Worm (Caenorhabditis elegans) whole organism, L2 larva: ENCODE data around the gene Y41D4B.24.

Experiments
- F13H6.1 ChIP-seq: sonication (generic microtip); optimal IDR thresholded peaks from 2 replicates; lab custom pipeline; 2016; ENCODE audit warnings: missing genetic modification characterization, missing compliant biosample characterization
- R02D3.7 ChIP-seq: fragments of 150-350 bp; optimal IDR thresholded peaks from 2 replicates; lab custom pipeline; 2014; ENCODE audit warnings: missing biosample characterization, missing genetic modification characterization
- ZK546.5 ChIP-seq: sonication (generic microtip); optimal IDR thresholded peaks from 2 replicates; lab custom pipeline; 2017; ENCODE audit warnings: missing biosample characterization, missing genetic modification characterization
- alr-1 ChIP-seq: fragments of 150-350 bp; optimal IDR thresholded peaks from 2 replicates; lab custom pipeline; 2014; ENCODE audit warnings: missing biosample characterization, missing genetic modification characterization
- ama-1 ChIP-seq: fragments of 150-350 bp; optimal IDR thresholded peaks from 2 replicates; lab custom pipeline; 2018; ENCODE audit warnings: inconsistent platforms
- blmp-1 ChIP-seq: sonication (generic microtip); optimal IDR thresholded peaks from 2 replicates; lab custom pipeline; 2017; ENCODE audit warnings: missing genetic modification characterization, mild to moderate bottlenecking, missing compliant biosample characterization, antibody characterized with exemption, moderate library complexity; ENCODE audit not compliant: insufficient read depth
- ceh-16 ChIP-seq: fragments of 150-350 bp; optimal IDR thresholded peaks from 2 replicates; lab custom pipeline; 2014; ENCODE audit warnings: missing biosample characterization, missing genetic modification characterization
- dmd-4 ChIP-seq: sonication (generic microtip); optimal IDR thresholded peaks from 2 replicates; lab custom pipeline; 2017; ENCODE audit warnings: missing biosample characterization, missing genetic modification characterization
- egl-27 ChIP-seq: sonication (generic microtip); optimal IDR thresholded peaks from 3 replicates; lab custom pipeline; 2017; ENCODE audit warnings: missing biosample characterization, missing genetic modification reagents, missing genetic modification characterization
- elt-1 ChIP-seq: fragments of 150-350 bp; optimal IDR thresholded peaks from 2 replicates; lab custom pipeline; 2014; ENCODE audit warnings: missing biosample characterization, missing genetic modification characterization
- elt-3 ChIP-seq: sonication (generic microtip); optimal IDR thresholded peaks from 2 replicates; lab custom pipeline; 2017; ENCODE audit warnings: missing biosample characterization, missing genetic modification characterization
- fos-1 ChIP-seq: fragments of 150-350 bp; optimal IDR thresholded peaks from 2 replicates; lab custom pipeline; 2014; ENCODE audit warnings: missing biosample characterization, missing genetic modification characterization
- gmeb-1 ChIP-seq: fragments of 150-350 bp; optimal IDR thresholded peaks from 2 replicates; lab custom pipeline; 2014; ENCODE audit warnings: missing biosample characterization, missing genetic modification characterization
- lin-11 ChIP-seq: fragments of 150-350 bp; sonication (generic microtip); optimal IDR thresholded peaks from 2 replicates; lab custom pipeline; 2014; ENCODE audit warnings: missing biosample characterization, missing genetic modification characterization, inconsistent platforms, mixed read lengths
- lin-13 ChIP-seq: fragments of 150-350 bp; optimal IDR thresholded peaks from 2 replicates; lab custom pipeline; 2014; ENCODE audit warnings: missing biosample characterization, missing genetic modification reagents, missing genetic modification characterization
- lsy-2 ChIP-seq, 2 experiments: fragments of 150-350 bp in 1 of 2; sonication (generic microtip) in 1 of 2; optimal IDR thresholded peaks; 2 replicates each; lab custom pipeline; 2014 to 2017; ENCODE audit warnings: missing biosample characterization in 2 of 2, missing genetic modification characterization in 2 of 2
- mab-5 ChIP-seq: fragments of 150-350 bp; optimal IDR thresholded peaks from 2 replicates; lab custom pipeline; 2014; ENCODE audit warnings: missing biosample characterization, missing genetic modification characterization
- mbf-1 ChIP-seq: sonication (generic microtip); optimal IDR thresholded peaks from 2 replicates; lab custom pipeline; 2017; ENCODE audit warnings: missing biosample characterization, missing genetic modification characterization
- mdl-1 ChIP-seq, 2 experiments: fragments of 150-350 bp in 1 of 2; sonication (generic microtip) in 1 of 2; optimal IDR thresholded peaks; 2 replicates each; lab custom pipeline; 2017; ENCODE audit warnings: missing biosample characterization in 2 of 2, missing genetic modification characterization in 2 of 2
- nhr-10 ChIP-seq: sonication (generic microtip); optimal IDR thresholded peaks from 2 replicates; lab custom pipeline; 2017; ENCODE audit warnings: missing biosample characterization, missing genetic modification characterization
- nhr-11 ChIP-seq: fragments of 150-350 bp; optimal IDR thresholded peaks from 2 replicates; lab custom pipeline; 2014; ENCODE audit warnings: missing biosample characterization, missing genetic modification characterization
- nhr-12 ChIP-seq: fragments of 150-350 bp; optimal IDR thresholded peaks from 2 replicates; lab custom pipeline; 2014; ENCODE audit warnings: missing biosample characterization, missing genetic modification characterization
- nhr-129 ChIP-seq: fragments of 150-350 bp; optimal IDR thresholded peaks from 2 replicates; lab custom pipeline; 2014; ENCODE audit warnings: missing biosample characterization, missing genetic modification characterization
- nhr-23 ChIP-seq: fragments of 150-350 bp; optimal IDR thresholded peaks from 2 replicates; lab custom pipeline; 2014; ENCODE audit warnings: missing biosample characterization, missing genetic modification reagents, missing genetic modification characterization
- nhr-237 ChIP-seq: fragments of 150-350 bp; optimal IDR thresholded peaks from 2 replicates; lab custom pipeline; 2014; ENCODE audit warnings: missing biosample characterization, missing genetic modification characterization
- nhr-6 ChIP-seq: fragments of 150-350 bp; optimal IDR thresholded peaks from 2 replicates; lab custom pipeline; 2014; ENCODE audit warnings: missing biosample characterization, missing genetic modification characterization
- nhr-77 ChIP-seq: fragments of 150-350 bp; optimal IDR thresholded peaks from 2 replicates; lab custom pipeline; 2014; ENCODE audit warnings: missing biosample characterization, missing genetic modification characterization
- peb-1 ChIP-seq: fragments of 150-350 bp; optimal IDR thresholded peaks from 2 replicates; lab custom pipeline; 2014; ENCODE audit warnings: missing biosample characterization, missing genetic modification characterization
- skn-1 ChIP-seq: sonication (generic microtip); optimal IDR thresholded peaks from 2 replicates; lab custom pipeline; 2017; ENCODE audit warnings: missing biosample characterization, missing genetic modification characterization
- sma-3 ChIP-seq: sonication (generic microtip); optimal IDR thresholded peaks from 2 replicates; lab custom pipeline; 2016; ENCODE audit warnings: missing genetic modification reagents, missing genetic modification characterization, missing compliant biosample characterization
- snpc-4 ChIP-seq: fragments of 150-350 bp; optimal IDR thresholded peaks from 2 replicates; lab custom pipeline; 2014; ENCODE audit warnings: missing biosample characterization, missing genetic modification characterization
- unc-55 ChIP-seq: fragments of 150-350 bp; sonication (generic microtip); optimal IDR thresholded peaks from 3 replicates; lab custom pipeline; 2014; ENCODE audit warnings: missing biosample characterization, missing genetic modification reagents, missing genetic modification characterization
- zag-1 ChIP-seq: fragments of 150-350 bp; optimal IDR thresholded peaks from 2 replicates; lab custom pipeline; 2014; ENCODE audit warnings: missing biosample characterization, missing genetic modification characterization
- ztf-1 ChIP-seq: fragments of 200-800 bp; sonication (Bioruptor generic); conservative IDR thresholded peaks from 2 replicates; pipeline ENCODE4 v1.3.6; 2022; ENCODE audit warnings: missing genetic modification characterization, missing compliant biosample characterization
- ztf-4 ChIP-seq: fragments of 150-350 bp; optimal IDR thresholded peaks from 2 replicates; lab custom pipeline; 2014; ENCODE audit warnings: missing biosample characterization, missing genetic modification characterization

The Y41D4B.24 gene

DNA sequence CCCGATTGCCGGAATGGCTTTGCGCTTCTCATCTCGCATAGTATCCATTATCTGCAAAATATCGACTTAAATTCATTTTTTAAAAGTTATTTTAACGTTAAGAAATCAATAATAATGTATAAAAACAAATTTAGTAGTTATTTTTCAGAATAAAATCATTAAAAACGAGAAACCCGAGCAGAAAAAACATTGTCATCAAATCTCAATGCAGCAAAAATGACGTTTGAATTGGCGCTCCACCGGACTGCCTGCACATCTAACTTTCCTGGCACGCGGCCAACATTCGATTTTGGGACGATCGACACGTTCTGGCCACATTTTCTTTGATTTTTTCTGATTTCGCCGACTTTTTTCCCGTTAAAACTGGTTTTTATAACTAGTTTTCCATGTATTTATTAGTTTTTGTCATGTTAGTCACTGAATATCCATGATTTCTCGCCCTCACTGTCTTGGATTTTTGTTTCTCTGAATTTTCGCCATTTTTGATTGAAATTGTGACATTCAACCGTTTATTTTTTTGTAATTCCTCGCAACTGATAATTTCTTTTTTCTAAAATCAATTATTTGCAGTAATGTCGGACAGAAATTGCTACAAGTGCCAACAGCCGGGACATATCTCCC lies 27.8 kb upstream of the Y41D4B.24 start, which contains the start of the genes pbs-1 and K08D12.3 (continued):
- TF ChIP-seq nhr-237 (tag; lab: Kevin White, UChicago) (no peak), mdl-1 (tag; optimal IDR thresholded peaks at IDR 0.05; lab: Kevin White, UChicago) (peak in 1 of 2 experiments; percentile 9), skn-1 (peak; percentile 79), nhr-10 (no peak), zag-1 (tag; lab: Kevin White, UChicago) (no peak), lin-13 (GFP tag; lab: Kevin White, UChicago) (peak; percentile 90), gmeb-1 (peak; percentile 95), elt-3 (tag; lab: Kevin White, UChicago) (no peak), egl-27 (tag; lab: Kevin White, UChicago) (no peak), nhr-6 (tag; lab: Kevin White, UChicago) (peak; percentile 45), alr-1 (no peak), sma-3 (GFP tag; lab: Kevin White, UChicago) (peak; percentile 81), mbf-1 (no peak), lsy-2 (tag; optimal IDR thresholded peaks at IDR 0.05; lab: Kevin White, UChicago) (peak; percentile 71 to 92), peb-1 (tag; lab: Kevin White, UChicago) (no peak), nhr-77 (tag; lab: Kevin White, UChicago) (no peak), nhr-23 (no peak), elt-1 (no peak)

DNA sequence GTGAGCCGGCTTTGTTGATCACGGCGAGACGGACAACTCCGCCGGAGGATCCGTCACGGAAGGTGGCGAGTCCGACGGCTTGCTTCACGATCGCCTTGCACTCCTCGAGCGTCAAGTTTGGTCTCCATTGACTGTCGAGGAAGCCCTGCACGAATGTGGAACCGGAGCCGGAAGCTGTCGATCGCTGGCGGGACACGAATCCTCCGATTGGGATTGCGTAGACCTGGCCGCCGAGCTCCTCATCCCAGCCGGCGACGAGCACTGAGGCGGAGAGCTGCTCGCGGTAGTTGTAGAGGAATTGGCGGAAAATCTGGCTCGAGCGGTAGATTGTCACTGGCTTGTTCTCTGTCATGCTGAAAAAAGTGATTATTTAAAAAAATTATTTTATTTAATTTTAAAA lies 27.0 kb upstream of the Y41D4B.24 start:
- TF ChIP-seq mab-5 (tag; lab: Kevin White, UChicago) (no peak), gmeb-1 (no peak)

DNA sequence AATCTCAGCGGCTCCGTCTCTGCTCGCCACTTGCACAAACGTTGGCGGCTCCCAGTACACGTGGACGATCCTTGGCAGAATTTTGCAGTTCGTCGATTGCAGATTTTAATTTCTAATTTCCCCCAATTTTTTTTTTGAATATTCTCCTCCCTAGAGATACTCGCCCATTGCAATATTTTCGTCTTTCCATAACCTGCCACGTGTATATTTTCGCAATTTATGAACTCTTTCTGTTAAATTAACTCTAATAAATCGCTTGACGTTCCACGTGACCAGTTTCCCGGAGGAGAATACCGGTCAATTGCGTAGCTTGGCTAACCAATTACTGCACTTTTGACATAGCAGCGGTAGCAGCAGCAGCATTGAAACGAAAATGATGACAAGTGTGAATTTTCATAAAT lies 26.5 kb upstream of the Y41D4B.24 start:
- TF ChIP-seq nhr-11 (no peak), fos-1 (tag; lab: Kevin White, UChicago) (no peak), ztf-1 (GFP tag; lab: Robert Waterston, UW) (no peak), nhr-129 (no peak), blmp-1 (tag; lab: Kevin White, UChicago) (no peak), peb-1 (tag; lab: Kevin White, UChicago) (no peak), nhr-77 (tag; lab: Kevin White, UChicago) (no peak), zag-1 (tag; lab: Kevin White, UChicago) (no peak), dmd-4 (no peak), ZK546.5 (tag; lab: Kevin White, UChicago) (no peak), lin-11 (no peak), unc-55 (no peak), nhr-6 (tag; lab: Kevin White, UChicago) (no peak), mab-5 (tag; lab: Kevin White, UChicago) (no peak), ama-1 (lab: Kevin White, UChicago) (no peak), alr-1 (no peak)

DNA sequence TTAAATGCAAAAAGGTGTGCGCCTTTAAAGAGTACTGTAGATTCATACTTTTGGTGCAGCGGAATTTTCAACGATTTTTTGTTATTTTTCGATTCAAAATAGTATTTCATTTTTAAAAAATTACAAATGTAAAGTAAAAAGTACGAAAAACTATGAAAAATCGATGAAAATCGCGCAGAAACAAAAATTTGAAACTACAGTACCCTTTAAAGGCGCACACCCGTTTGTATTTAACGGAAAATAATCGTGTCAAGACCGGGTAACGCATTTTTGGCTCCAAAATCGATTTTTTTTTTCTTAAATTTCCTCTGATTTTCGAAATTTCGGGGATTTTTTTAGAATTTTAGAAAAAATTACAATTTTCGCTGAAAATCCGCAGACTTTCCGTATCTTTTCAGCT lies 26.0 kb upstream of the Y41D4B.24 start:
- TF ChIP-seq lin-11 (no peak), snpc-4 (tag; lab: Kevin White, UChicago) (no peak), nhr-12 (tag; lab: Kevin White, UChicago) (no peak), ztf-4 (tag; lab: Kevin White, UChicago) (no peak), ceh-16 (no peak), mab-5 (tag; lab: Kevin White, UChicago) (no peak), R02D3.7 (no peak), F13H6.1 (tag; lab: Kevin White, UChicago) (no peak), mdl-1 (tag; optimal IDR thresholded peaks at IDR 0.05; lab: Kevin White, UChicago) (no peak), nhr-10 (no peak), fos-1 (tag; lab: Kevin White, UChicago) (no peak), lin-13 (GFP tag; lab: Kevin White, UChicago) (no peak)
- TF ChIP-seq, all 48 proteins: peak for 0

DNA sequence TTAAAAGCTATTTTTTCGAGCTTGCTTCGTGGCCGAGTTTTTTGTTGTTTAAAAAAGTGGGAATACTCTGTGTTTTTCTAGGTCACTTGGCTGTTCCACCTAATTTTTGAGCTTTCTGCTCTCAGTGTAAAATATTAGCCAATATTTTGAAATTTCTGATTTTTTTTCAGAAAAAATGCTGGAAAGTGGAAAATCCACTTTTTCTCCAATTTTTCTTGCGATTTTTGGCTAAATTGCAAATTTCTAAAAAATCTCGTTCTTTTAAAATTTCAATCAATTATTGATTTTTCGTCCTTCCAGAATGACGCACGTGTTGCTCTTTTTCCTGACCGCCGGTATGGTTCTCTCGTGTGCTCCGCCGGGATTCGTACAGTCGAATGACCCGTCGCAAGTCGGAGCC lies 25.0 kb upstream of the Y41D4B.24 start, which contains the start of gene K08D12.4:
TSS of gene K08D12.4 (plus strand) at position 301 of the 400 bp plus-strand sequence.
- TF ChIP-seq ztf-4 (tag; lab: Kevin White, UChicago): no peak
